Worm (Caenorhabditis elegans) whole organism, L1 larva: ENCODE measurements around the gene ZK287.7.

ENCODE experiments used
- ama-1 ChIP-seq: fragments of 150-350 bp; optimal IDR thresholded peaks from 2 replicates; lab custom pipeline; 2014
- lin-39 ChIP-seq: fragments of 150-350 bp; optimal IDR thresholded peaks from 2 replicates; lab custom pipeline; 2014; ENCODE audit warnings: missing biosample characterization, missing genetic modification reagents, missing genetic modification characterization
- mab-9 ChIP-seq: fragments of 200-800 bp; sonication (Bioruptor generic); IDR thresholded peaks from 2 replicates; pipeline ENCODE4 v1.3.6; 2022; ENCODE audit warnings: missing genetic modification reagents, missing genetic modification characterization, missing compliant biosample characterization
- nhr-237 ChIP-seq: fragments of 150-350 bp; optimal IDR thresholded peaks from 2 replicates; lab custom pipeline; 2014; ENCODE audit warnings: missing biosample characterization, missing genetic modification characterization
- nhr-76 ChIP-seq: sonication (generic microtip); optimal IDR thresholded peaks from 2 replicates; lab custom pipeline; 2017; ENCODE audit warnings: missing biosample characterization, missing genetic modification characterization
- sox-4 ChIP-seq: sonication (generic microtip); optimal IDR thresholded peaks from 2 replicates; lab custom pipeline; 2016; ENCODE audit warnings: missing genetic modification characterization, missing compliant biosample characterization
- unc-30 ChIP-seq: sonication (generic microtip); optimal IDR thresholded peaks from 2 replicates; lab custom pipeline; 2017; ENCODE audit warnings: missing biosample characterization, missing genetic modification characterization
- unc-62 ChIP-seq: fragments of 150-350 bp; optimal IDR thresholded peaks from 2 replicates; lab custom pipeline; 2014; ENCODE audit warnings: missing biosample characterization, missing genetic modification reagents, missing genetic modification characterization
- ztf-11 ChIP-seq, 2 experiments: sonication (generic microtip); optimal IDR thresholded peaks; 2 replicates each; lab custom pipeline; 2016 to 2017; ENCODE audit warnings: missing genetic modification characterization in 2 of 2, missing biosample characterization in 1 of 2, missing compliant biosample characterization in 1 of 2

ce11 chrV:9689364-9689763 is 3.5 kb upstream of the ZK287.7 start:
- TF ChIP-seq nhr-76 (tag; lab: Kevin White, UChicago): no peak
- no peak for TF ChIP-seq ama-1 (lab: Kevin White, UChicago)
- no peak for TF ChIP-seq ztf-11 (tag; optimal IDR thresholded peaks at IDR 0.05; lab: Kevin White, UChicago)
- TF ChIP-seq unc-62: no peak
- no peak for TF ChIP-seq nhr-237 (tag; lab: Kevin White, UChicago)
- TF ChIP-seq lin-39 (tag; lab: Kevin White, UChicago): no peak
- TF ChIP-seq unc-30 (tag; lab: Kevin White, UChicago): no peak
- TF ChIP-seq mab-9 (GFP tag; lab: Robert Waterston, UW): no peak
- no peak for TF ChIP-seq sox-4
